Fruit fly (Drosophila melanogaster) whole organism, prepupa: ENCODE data around the gene Ubc87F.

ENCODE experiments used
- CG1621 ChIP-seq: fragments of 200-800 bp; sonication (Bioruptor generic); optimal IDR thresholded peaks from 3 replicates; lab custom pipeline; 2018; ENCODE audit warnings: missing biosample characterization, mild to moderate bottlenecking, missing genetic modification characterization
- CG31627 ChIP-seq: fragments of 200-800 bp; sonication (Bioruptor generic); optimal IDR thresholded peaks from 3 replicates; lab custom pipeline; 2016; ENCODE audit warnings: missing biosample characterization, missing genetic modification characterization
- CG32006 ChIP-seq: fragments of 200-800 bp; sonication (Bioruptor generic); optimal IDR thresholded peaks from 3 replicates; lab custom pipeline; 2017; ENCODE audit warnings: missing biosample characterization, mild to moderate bottlenecking, missing genetic modification characterization
- CG6792 ChIP-seq: fragments of 200-800 bp; sonication (Bioruptor generic); optimal IDR thresholded peaks from 3 replicates; lab custom pipeline; 2016; ENCODE audit warnings: missing biosample characterization, missing genetic modification characterization
- CG6808 ChIP-seq: fragments of 200-800 bp; sonication (Bioruptor generic); optimal IDR thresholded peaks from 3 replicates; lab custom pipeline; 2017; ENCODE audit warnings: missing biosample characterization, missing genetic modification characterization, mild to moderate bottlenecking, moderate library complexity, missing genetic modification reagents
- CG7368 ChIP-seq: fragments of 200-800 bp; sonication (Bioruptor generic); optimal IDR thresholded peaks from 3 replicates; lab custom pipeline; 2016; ENCODE audit warnings: missing biosample characterization, missing genetic modification characterization
- CG9139 ChIP-seq: fragments of 200-800 bp; sonication (Bioruptor generic); optimal IDR thresholded peaks from 3 replicates; lab custom pipeline; 2017; ENCODE audit warnings: missing biosample characterization, mild to moderate bottlenecking, missing genetic modification characterization
- Eip78C ChIP-seq: fragments of 200-800 bp; sonication (Bioruptor generic); peaks from one replicate; lab custom pipeline; 2016; ENCODE audit warnings: missing biosample characterization, missing genetic modification characterization
- Hr38 ChIP-seq: sonication (Bioruptor generic); optimal IDR thresholded peaks from 2 replicates; lab custom pipeline; 2016; ENCODE audit warnings: missing biosample characterization, missing genetic modification characterization
- Sox15 ChIP-seq: fragments of 200-800 bp; sonication (Bioruptor generic); optimal IDR thresholded peaks from 3 replicates; lab custom pipeline; 2016; ENCODE audit warnings: missing biosample characterization, missing genetic modification characterization

DNA sequence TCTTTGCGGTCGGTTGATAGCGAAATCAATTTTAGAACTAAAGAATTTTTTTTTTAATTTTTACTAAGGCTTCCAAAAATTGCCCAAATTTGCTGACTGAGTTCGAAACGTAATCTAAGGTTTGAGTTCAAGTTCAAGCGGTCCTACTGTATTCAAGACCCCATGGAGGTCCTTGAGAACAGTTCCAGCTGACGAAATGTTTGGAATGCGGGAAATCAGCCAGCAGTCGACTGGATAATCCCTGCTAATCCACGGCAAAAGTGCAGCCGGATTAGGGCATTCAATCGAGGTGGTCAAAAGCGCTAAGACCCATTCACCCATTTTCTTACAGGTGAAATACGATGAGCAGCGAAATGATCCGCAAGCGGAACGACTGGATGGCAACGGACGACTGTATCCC, 17.2 kb downstream of the Ubc87F start, which contains the start of gene f-cup:
- TF ChIP-seq CG7368 (no peak), CG6808 (no peak), CG1621 (tag; lab: Kevin White, UChicago) (no peak), CG6792 (GFP tag; lab: Kevin White, UChicago) (no peak), CG9139 (GFP tag; lab: Kevin White, UChicago) (no peak), CG32006 (no peak), Eip78C (GFP tag; lab: Kevin White, UChicago) (no peak), Hr38 (GFP tag; lab: Kevin White, UChicago) (no peak), Sox15 (GFP tag; lab: Kevin White, UChicago) (no peak), CG31627 (GFP tag; lab: Kevin White, UChicago) (no peak)
